Worm (Caenorhabditis elegans): ENCODE measurements around the gene ZK1010.10.

Gene ZK1010.10

DNA sequence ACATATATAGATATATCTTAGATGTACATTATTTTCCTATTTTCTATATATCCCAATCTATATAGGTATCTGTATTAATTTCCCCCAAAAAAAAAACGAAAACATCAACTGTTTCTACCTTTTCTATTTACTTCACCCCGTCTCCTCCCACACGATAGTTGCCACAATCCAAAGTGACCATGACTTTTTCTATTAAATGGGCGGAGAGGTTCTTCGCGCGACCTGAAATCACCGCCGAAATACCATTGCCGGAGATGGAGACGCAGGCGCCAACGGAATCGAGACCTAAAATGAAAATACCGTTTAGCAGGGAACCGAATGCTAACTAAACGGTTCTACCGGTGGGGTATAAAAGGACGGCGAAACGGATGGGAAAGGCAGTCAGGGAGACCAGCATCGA is 16.4 kb downstream of the ZK1010.10 start, which contains the start of gene col-98:
col-98 (plus strand) TSS at position 390 of the 400 bp plus-strand sequence.
- peak; percentile 2 for TF ChIP-seq sma-3 (GFP tag; optimal IDR thresholded peaks at IDR 0.05)
- no peak for TF ChIP-seq nhr-23 (tag; optimal IDR thresholded peaks at IDR 0.05)
- no peak for TF ChIP-seq ceh-82 (tag; optimal IDR thresholded peaks at IDR 0.05)
- no peak for TF ChIP-seq fos-1 (tag; optimal IDR thresholded peaks at IDR 0.05)
- no peak for TF ChIP-seq unc-62 (GFP tag; optimal IDR thresholded peaks at IDR 0.05)
- no peak for TF ChIP-seq sma-9 (GFP tag; optimal IDR thresholded peaks at IDR 0.05)
- TF ChIP-seq sma-9 (tag; optimal IDR thresholded peaks at IDR 0.05), result no peak
- no peak for TF ChIP-seq ama-1 (optimal IDR thresholded peaks at IDR 0.05)
- no peak for TF ChIP-seq nhr-129 (tag; optimal IDR thresholded peaks at IDR 0.05)
- no peak for TF ChIP-seq lsy-2 (tag; optimal IDR thresholded peaks at IDR 0.05)
- TF ChIP-seq mdl-1 (tag; optimal IDR thresholded peaks at IDR 0.05), result no peak
- TF ChIP-seq dmd-4 (tag; optimal IDR thresholded peaks at IDR 0.05), result no peak
- no peak for TF ChIP-seq skn-1 (tag; optimal IDR thresholded peaks at IDR 0.05)
- no peak for TF ChIP-seq aly-2 (tag; optimal IDR thresholded peaks at IDR 0.05)
- no peak for TF ChIP-seq nhr-25 (tag; optimal IDR thresholded peaks at IDR 0.05)
- peak; percentile 29 for TF ChIP-seq nhr-21 (tag; optimal IDR thresholded peaks at IDR 0.05)
- TF ChIP-seq R02D3.7 (tag; optimal IDR thresholded peaks at IDR 0.05), result no peak

DNA sequence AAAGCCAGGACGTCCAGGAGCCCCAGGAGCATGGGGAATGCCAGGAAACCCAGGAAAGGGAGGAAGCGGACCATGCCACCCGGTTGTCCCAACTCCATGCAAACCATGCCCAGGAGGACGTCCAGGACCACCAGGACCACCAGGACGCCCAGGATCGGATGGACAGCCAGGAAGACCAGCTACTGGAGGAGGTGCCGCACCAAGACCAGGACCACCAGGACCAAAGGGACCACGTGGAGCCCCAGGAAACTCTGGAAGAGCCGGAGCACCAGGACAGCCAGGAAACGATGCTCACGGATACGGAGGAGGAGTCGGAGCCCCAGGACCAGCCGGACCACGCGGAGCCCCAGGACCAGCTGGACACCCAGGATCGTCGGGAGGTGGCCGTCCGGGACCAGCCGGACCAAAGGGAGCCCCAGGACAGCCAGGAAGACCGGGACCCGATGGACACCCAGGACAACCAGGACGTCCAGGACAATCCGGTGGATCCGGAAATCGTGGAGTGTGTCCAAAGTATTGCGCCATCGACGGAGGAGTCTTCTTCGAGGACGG is 17.4 kb downstream of the ZK1010.10 start:
- TF ChIP-seq aly-2 (tag; optimal IDR thresholded peaks at IDR 0.05), result no peak

DNA sequence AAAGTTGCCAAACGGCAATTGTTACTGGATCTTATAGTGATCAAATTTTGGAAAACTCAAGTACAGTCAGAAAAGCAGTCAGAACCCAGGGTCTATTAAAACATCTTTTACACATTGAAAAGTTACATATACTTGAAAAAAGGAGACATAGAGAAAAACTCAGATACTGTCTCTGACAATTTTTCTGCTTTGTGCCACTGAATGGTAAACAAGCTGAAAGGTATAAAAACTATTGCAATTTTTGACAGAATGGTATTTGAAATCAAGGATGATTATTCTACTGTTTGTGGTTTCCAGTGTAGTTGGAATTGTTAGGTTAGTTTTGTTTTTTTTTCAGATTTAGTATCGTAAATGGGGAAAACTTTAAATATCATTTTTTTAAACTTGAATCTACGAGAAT is 18.6 kb downstream of the ZK1010.10 start, which contains the start of gene cyp-13A11:
cyp-13A11 (plus strand) TSS at position 266 of the 400 bp plus-strand sequence.
- TF ChIP-seq nhr-237 (tag; optimal IDR thresholded peaks at IDR 0.05) (no peak), nhr-11 (tag; optimal IDR thresholded peaks at IDR 0.05) (no peak), alr-1 (tag; optimal IDR thresholded peaks at IDR 0.05) (no peak), lin-11 (tag; optimal IDR thresholded peaks at IDR 0.05) (no peak)

DNA sequence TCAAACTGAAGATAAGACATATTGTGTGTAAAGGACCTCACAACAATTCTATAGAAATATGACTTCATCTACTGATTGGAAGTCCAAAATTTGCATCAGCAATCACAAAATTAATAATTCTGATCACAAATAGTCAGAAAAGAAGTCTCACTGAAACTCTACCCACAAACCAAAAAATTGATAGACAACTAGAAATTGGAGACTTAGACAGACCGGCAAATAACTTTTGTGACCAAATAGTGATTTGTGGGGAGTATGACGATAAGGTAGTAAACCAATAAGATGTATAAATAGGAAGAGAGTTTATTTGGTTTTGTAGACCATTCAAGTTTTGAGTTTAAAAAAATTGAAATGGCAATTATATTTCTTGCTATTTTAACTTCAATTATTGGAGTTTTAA is 22.1 kb downstream of the ZK1010.10 start, which contains the start of gene cyp-13A12:
cyp-13A12 (plus strand) TSS at position 267 of the 400 bp plus-strand sequence.
- peak; percentile 64 for TF ChIP-seq fos-1 (tag; optimal IDR thresholded peaks at IDR 0.05)
- no peak for TF ChIP-seq mbf-1 (tag; optimal IDR thresholded peaks at IDR 0.05)
- TF ChIP-seq unc-39 (tag; optimal IDR thresholded peaks at IDR 0.05), result no peak
- peak; percentile 4 for TF ChIP-seq sma-9 (GFP tag; optimal IDR thresholded peaks at IDR 0.05)
- no peak for TF ChIP-seq sma-9 (tag; optimal IDR thresholded peaks at IDR 0.05)
- TF ChIP-seq F13H6.1 (tag; optimal IDR thresholded peaks at IDR 0.05), result no peak
- no peak for TF ChIP-seq gmeb-1 (tag; optimal IDR thresholded peaks at IDR 0.05)

DNA sequence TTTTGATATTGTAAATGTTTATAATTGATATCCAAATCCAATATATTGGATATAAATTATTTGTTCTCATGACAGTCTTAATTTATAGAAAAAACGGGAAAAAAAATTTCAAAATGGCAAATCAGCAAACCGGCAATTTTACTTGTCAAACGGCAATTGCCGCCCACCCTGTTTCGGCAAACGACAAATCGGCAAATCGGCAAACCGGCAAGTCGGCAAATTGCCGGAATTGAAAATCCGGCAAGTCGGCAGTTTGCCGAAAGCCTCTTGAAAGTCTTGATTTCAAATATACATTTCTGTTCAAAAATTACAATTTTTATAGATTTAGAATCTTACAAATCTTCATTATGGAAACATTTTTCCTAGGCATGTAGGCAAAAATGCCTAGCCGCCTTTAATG is 25.8 kb downstream of the ZK1010.10 start:
- TF ChIP-seq F13H6.1 (tag; optimal IDR thresholded peaks at IDR 0.05) (no peak), nhr-25 (tag; optimal IDR thresholded peaks at IDR 0.05) (no peak), nhr-10 (tag; optimal IDR thresholded peaks at IDR 0.05) (no peak), sma-9 (GFP tag; optimal IDR thresholded peaks at IDR 0.05) (no peak), sma-9 (tag; optimal IDR thresholded peaks at IDR 0.05) (no peak), ztf-4 (tag; optimal IDR thresholded peaks at IDR 0.05) (no peak), nhr-23 (tag; optimal IDR thresholded peaks at IDR 0.05) (no peak), lin-39 (tag; optimal IDR thresholded peaks at IDR 0.05) (no peak), sem-4 (tag; optimal IDR thresholded peaks at IDR 0.05) (no peak), nhr-237 (tag; optimal IDR thresholded peaks at IDR 0.05) (no peak), sma-3 (GFP tag; optimal IDR thresholded peaks at IDR 0.05) (no peak), nhr-6 (tag; optimal IDR thresholded peaks at IDR 0.05) (no peak)

DNA sequence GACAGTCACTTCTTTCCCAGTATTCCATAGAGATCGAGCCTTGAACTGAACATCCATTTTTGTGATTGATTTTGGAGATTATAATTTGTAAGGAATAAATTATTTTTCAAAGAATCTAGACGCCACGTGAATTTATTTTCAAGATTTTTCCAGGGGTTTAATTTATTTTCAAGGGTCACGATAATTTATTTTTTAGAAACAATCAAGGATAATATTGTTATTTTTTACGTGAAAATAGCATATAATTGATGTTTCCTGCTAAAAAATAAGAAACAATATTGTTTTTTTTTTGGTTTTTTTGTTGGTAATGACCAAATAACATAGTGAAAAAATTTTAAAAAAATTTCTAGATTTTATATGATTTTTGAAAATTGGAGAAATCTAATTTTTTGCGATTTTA is 27.4 kb downstream of the ZK1010.10 start, which contains the start of gene F14F7.4:
F14F7.4 (minus strand) TSS at position 101 of the 400 bp plus-strand sequence.
- TF ChIP-seq fos-1 (tag; optimal IDR thresholded peaks at IDR 0.05), result no peak
- no peak for TF ChIP-seq elt-3 (tag; optimal IDR thresholded peaks at IDR 0.05)
- no peak for TF ChIP-seq peb-1 (tag; optimal IDR thresholded peaks at IDR 0.05)
- no peak for TF ChIP-seq unc-39 (tag; optimal IDR thresholded peaks at IDR 0.05)
- no peak for TF ChIP-seq nhr-23 (tag; optimal IDR thresholded peaks at IDR 0.05)
- no peak for TF ChIP-seq alr-1 (tag; optimal IDR thresholded peaks at IDR 0.05)
- TF ChIP-seq unc-62 (GFP tag; optimal IDR thresholded peaks at IDR 0.05), result no peak
- TF ChIP-seq elt-1 (tag; optimal IDR thresholded peaks at IDR 0.05), result no peak
- TF ChIP-seq ceh-16 (tag; optimal IDR thresholded peaks at IDR 0.05), result no peak
- no peak for TF ChIP-seq ztf-4 (tag; optimal IDR thresholded peaks at IDR 0.05)
- TF ChIP-seq Y55F3AM.14 (GFP tag; optimal IDR thresholded peaks at IDR 0.05), result no peak
- no peak for TF ChIP-seq nhr-12 (tag; optimal IDR thresholded peaks at IDR 0.05)
- TF ChIP-seq egl-27 (tag; optimal IDR thresholded peaks at IDR 0.05), result no peak
- TF ChIP-seq lsy-2 (tag; optimal IDR thresholded peaks at IDR 0.05), result no peak
- TF ChIP-seq R02D3.7 (tag; optimal IDR thresholded peaks at IDR 0.05), result no peak

Data from whole organism, L2 larva.